Fruit fly (Drosophila melanogaster): Measurements from ENCODE around the gene SLIRP2.

The SLIRP2 gene

dm6 chr3R:8652731-8653130 is 1.8 kb downstream of the SLIRP2 start, which contains the start of the genes Sys1 and Dhod (continued):
- TF ChIP-seq dmrt11E (tag; optimal IDR thresholded peaks at IDR 0.05) (peak; percentile 51), YL-1 (GFP tag; optimal IDR thresholded peaks at IDR 0.05) (peak; percentile 60), al (GFP tag; IDR thresholded peaks at IDR 0.05) (peak; percentile 51), HmgZ (tag; optimal IDR thresholded peaks at IDR 0.05) (peak; percentile 76), Sox100B (GFP tag; optimal IDR thresholded peaks at IDR 0.05) (peak; percentile 4), CG1792 (GFP tag; optimal IDR thresholded peaks at IDR 0.05) (peak; percentile 33), inv (GFP tag; IDR thresholded peaks at IDR 0.05; ENCODE audit: partially characterized antibody) (peak; percentile 78), CG18011 (GFP tag; optimal IDR thresholded peaks at IDR 0.05) (peak; percentile 60), phol (tag; optimal IDR thresholded peaks at IDR 0.05) (peak; percentile 74), Fer3 (tag; optimal IDR thresholded peaks at IDR 0.05) (peak; percentile 40), jigr1 (GFP tag; IDR thresholded peaks at IDR 0.05) (no peak), CG4730 (GFP tag; IDR thresholded peaks at IDR 0.05) (peak; percentile 53), CG8359 (GFP tag; optimal IDR thresholded peaks at IDR 0.05; ENCODE audit: borderline replicate concordance) (no peak), CG12155 (GFP tag; optimal IDR thresholded peaks at IDR 0.05) (peak; percentile 62), unc-4 (GFP tag; IDR thresholded peaks at IDR 0.05; ENCODE audit: partially characterized antibody) (peak; percentile 87), tgo (GFP tag; IDR thresholded peaks at IDR 0.05) (peak; percentile 76), CTCF (GFP tag; optimal IDR thresholded peaks at IDR 0.05) (peak; percentile 13), sd (tag; optimal IDR thresholded peaks at IDR 0.05) (peak; percentile 72), CG12659 (GFP tag; optimal IDR thresholded peaks at IDR 0.05) (peak; percentile 52), CG13296 (GFP tag; optimal IDR thresholded peaks at IDR 0.05) (peak; percentile 56), fd102C (GFP tag; optimal IDR thresholded peaks at IDR 0.05) (no peak), HmgD (GFP tag; optimal IDR thresholded peaks at IDR 0.05) (peak; percentile 12), CG43689 (GFP tag; IDR thresholded peaks at IDR 0.05) (peak; percentile 20; the same call in 1 of the 2 replicates), ftz-f1 (GFP tag; optimal IDR thresholded peaks at IDR 0.05) (no peak), CG5953 (GFP tag; IDR thresholded peaks at IDR 0.05) (no peak), ewg (GFP tag; optimal IDR thresholded peaks at IDR 0.05) (peak; percentile 21), Drgx (GFP tag; IDR thresholded peaks at IDR 0.05) (peak; percentile 67), pzg (GFP tag; optimal IDR thresholded peaks at IDR 0.05) (peak; percentile 54), CG14965 (GFP tag; optimal IDR thresholded peaks at IDR 0.05; ENCODE audit: borderline replicate concordance) (no peak), CG17359 (tag; optimal IDR thresholded peaks at IDR 0.05) (peak; percentile 61), CHES-1-like (GFP tag; optimal IDR thresholded peaks at IDR 0.05) (peak; percentile 65), CG12071 (GFP tag; optimal IDR thresholded peaks at IDR 0.05) (no peak), da (GFP tag; optimal IDR thresholded peaks at IDR 0.05) (no peak), peb (GFP tag; IDR thresholded peaks at IDR 0.05) (peak; percentile 38), CG1603 (tag; optimal IDR thresholded peaks at IDR 0.05) (peak; percentile 65), caup (GFP tag; optimal IDR thresholded peaks at IDR 0.05; ENCODE audit: severe bottlenecking) (peak; percentile 54), CG14710 (tag; optimal IDR thresholded peaks at IDR 0.05) (peak; percentile 73), gt (GFP tag; IDR thresholded peaks at IDR 0.05) (no peak), HLH4C (GFP tag; IDR thresholded peaks at IDR 0.05; ENCODE audit: partially characterized antibody) (peak; percentile 83), Spps (tag; optimal IDR thresholded peaks at IDR 0.05) (peak; percentile 15), gro (GFP tag; optimal IDR thresholded peaks at IDR 0.05) (peak; percentile 37), her (GFP tag; optimal IDR thresholded peaks at IDR 0.05) (peak; percentile 60), Trl (optimal IDR thresholded peaks at IDR 0.05) (no peak), Trl (GFP tag; optimal IDR thresholded peaks at IDR 0.05) (peak; percentile 70), knrl (GFP tag; IDR thresholded peaks at IDR 0.05; ENCODE audit: partially characterized antibody) (peak; percentile 87), CG10565 (GFP tag; optimal IDR thresholded peaks at IDR 0.05) (no peak), CG15696 (tag; optimal IDR thresholded peaks at IDR 0.05) (peak; percentile 3), nom (GFP tag; optimal IDR thresholded peaks at IDR 0.05) (peak; percentile 12), NC2β (GFP tag; optimal IDR thresholded peaks at IDR 0.05) (peak; percentile 72), CG2202 (tag; optimal IDR thresholded peaks at IDR 0.05) (no peak), dysf (GFP tag; IDR thresholded peaks at IDR 0.05) (peak; percentile 37; the same call in 1 of the 3 replicates)

Data from whole organism, embryonic.